Fruit fly (Drosophila melanogaster) whole organism, pupa: ENCODE measurements around the gene GstD11.
A peak's percentile ranks its signal among the peaks of the same experiment; 100 is the strongest.

Experiments
- CG10348 ChIP-seq: fragments of 200-800 bp; sonication (Bioruptor generic); IDR thresholded peaks from 2 replicates; pipeline ENCODE4 v1.3.6; 2022; ENCODE audit warnings: missing biosample characterization, missing genetic modification characterization
- CG12605 ChIP-seq: fragments of 200-800 bp; sonication (Bioruptor generic); IDR thresholded peaks from 2 replicates; pipeline ENCODE4 v1.3.6; 2022; ENCODE audit warnings: missing biosample characterization, missing genetic modification characterization
- CG13204 ChIP-seq: fragments of 200-800 bp; sonication (Bioruptor generic); optimal IDR thresholded peaks from 2 replicates; lab custom pipeline; 2018; ENCODE audit warnings: missing biosample characterization, mild to moderate bottlenecking, missing genetic modification characterization, moderate library complexity
- CG14655 ChIP-seq: fragments of 200-800 bp; sonication (Bioruptor generic); optimal IDR thresholded peaks from 3 replicates; lab custom pipeline; 2017; ENCODE audit warnings: mild to moderate bottlenecking, missing biosample characterization, missing genetic modification reagents, missing genetic modification characterization
- CG15710 ChIP-seq: fragments of 200-800 bp; sonication (Bioruptor generic); optimal IDR thresholded peaks from 2 replicates; lab custom pipeline; 2018; ENCODE audit warnings: missing biosample characterization, mild to moderate bottlenecking, missing genetic modification characterization, moderate library complexity
- CG17806 ChIP-seq: fragments of 200-800 bp; sonication (Bioruptor generic); optimal IDR thresholded peaks from 2 replicates; lab custom pipeline; 2018; ENCODE audit warnings: missing biosample characterization, mild to moderate bottlenecking, missing genetic modification characterization, moderate library complexity
- CG32121 ChIP-seq: fragments of 200-800 bp; sonication (Bioruptor generic); IDR thresholded peaks from 2 replicates; pipeline ENCODE4 v1.3.6; 2022; ENCODE audit warnings: missing biosample characterization, missing genetic modification characterization
- CG34367 ChIP-seq: fragments of 200-800 bp; sonication (Bioruptor generic); optimal IDR thresholded peaks from 2 replicates; lab custom pipeline; 2018; ENCODE audit warnings: missing biosample characterization, mild to moderate bottlenecking, missing genetic modification characterization
- CG4496 ChIP-seq: fragments of 200-800 bp; sonication (Bioruptor generic); IDR thresholded peaks from 3 replicates; pipeline ENCODE4 v1.3.6; 2022; ENCODE audit warnings: missing biosample characterization, missing genetic modification characterization
- CG8159 ChIP-seq: fragments of 200-800 bp; sonication (Bioruptor generic); optimal IDR thresholded peaks from 3 replicates; lab custom pipeline; 2018; ENCODE audit warnings: missing biosample characterization, mild to moderate bottlenecking, missing genetic modification characterization, moderate library complexity
- CG8301 ChIP-seq: fragments of 200-800 bp; sonication (Bioruptor generic); optimal IDR thresholded peaks from 2 replicates; lab custom pipeline; 2018; ENCODE audit warnings: missing biosample characterization, mild to moderate bottlenecking, missing genetic modification characterization
- CG9948 ChIP-seq: fragments of 200-800 bp; sonication (Bioruptor generic); optimal IDR thresholded peaks from 2 replicates; lab custom pipeline; 2018; ENCODE audit warnings: missing biosample characterization, mild to moderate bottlenecking, missing genetic modification characterization, moderate library complexity
- D1 ChIP-seq: fragments of 200-800 bp; sonication (Bioruptor generic); optimal IDR thresholded peaks from 2 replicates; lab custom pipeline; 2018; ENCODE audit warnings: missing biosample characterization, mild to moderate bottlenecking, missing genetic modification characterization, moderate library complexity
- EcR ChIP-seq: fragments of 200-800 bp; sonication (Bioruptor generic); optimal IDR thresholded peaks from 3 replicates; lab custom pipeline; 2019; ENCODE audit warnings: missing biosample characterization, missing genetic modification characterization, mild to moderate bottlenecking, moderate library complexity, missing genetic modification reagents
- Ets98B ChIP-seq: fragments of 200-800 bp; sonication (Bioruptor generic); IDR thresholded peaks from 2 replicates; pipeline ENCODE4 v1.3.6; 2022; ENCODE audit warnings: missing biosample characterization, missing genetic modification characterization
- Pif1A ChIP-seq: fragments of 200-800 bp; sonication (Bioruptor generic); optimal IDR thresholded peaks from 3 replicates; lab custom pipeline; 2016; ENCODE audit warnings: missing biosample characterization, missing genetic modification characterization
- Pif1B ChIP-seq: fragments of 200-800 bp; sonication (Bioruptor generic); optimal IDR thresholded peaks from 3 replicates; lab custom pipeline; 2016; ENCODE audit warnings: missing biosample characterization, missing genetic modification characterization
- Snoo ChIP-seq: fragments of 200-800 bp; sonication (Bioruptor generic); optimal IDR thresholded peaks from 3 replicates; lab custom pipeline; 2017; ENCODE audit warnings: missing biosample characterization, mild to moderate bottlenecking, missing genetic modification characterization, inconsistent platforms
- fd96Ca ChIP-seq: fragments of 200-800 bp; sonication (Bioruptor generic); IDR thresholded peaks from 3 replicates; pipeline ENCODE4 v1.3.6; 2022; ENCODE audit warnings: missing biosample characterization, missing genetic modification characterization
- gl ChIP-seq: fragments of 200-800 bp; sonication (Bioruptor generic); optimal IDR thresholded peaks from 2 replicates; lab custom pipeline; 2018; ENCODE audit warnings: missing biosample characterization, mild to moderate bottlenecking, missing genetic modification characterization
- rn ChIP-seq: fragments of 200-800 bp; sonication (Bioruptor generic); IDR thresholded peaks from 2 replicates; pipeline ENCODE4 v1.3.6; 2022; ENCODE audit warnings: missing biosample characterization, missing genetic modification characterization

GstD11 gene

DNA sequence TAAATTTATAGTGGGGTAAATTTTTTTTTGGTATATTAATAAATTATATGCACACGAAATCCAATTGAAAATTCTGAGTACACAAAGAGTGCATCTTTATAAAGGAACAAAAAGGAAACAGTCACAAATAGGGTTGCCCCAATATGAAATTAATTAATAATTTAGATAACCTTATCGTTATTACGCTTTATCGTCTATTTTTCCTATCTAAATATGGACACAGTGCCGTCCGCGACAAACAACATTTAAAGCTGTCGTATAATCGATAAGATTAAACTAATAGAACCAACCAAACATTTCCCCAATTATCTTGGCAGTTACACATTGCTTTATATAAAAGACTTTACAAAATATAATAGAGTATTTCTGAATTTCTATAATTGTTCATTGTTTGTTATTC is 14.9 kb downstream of the GstD11 start:
- TF ChIP-seq CG13204 (GFP tag; lab: Kevin White, UChicago) (no peak), rn (GFP tag; lab: Robert Waterston, UW) (no peak), CG8159 (no peak)

DNA sequence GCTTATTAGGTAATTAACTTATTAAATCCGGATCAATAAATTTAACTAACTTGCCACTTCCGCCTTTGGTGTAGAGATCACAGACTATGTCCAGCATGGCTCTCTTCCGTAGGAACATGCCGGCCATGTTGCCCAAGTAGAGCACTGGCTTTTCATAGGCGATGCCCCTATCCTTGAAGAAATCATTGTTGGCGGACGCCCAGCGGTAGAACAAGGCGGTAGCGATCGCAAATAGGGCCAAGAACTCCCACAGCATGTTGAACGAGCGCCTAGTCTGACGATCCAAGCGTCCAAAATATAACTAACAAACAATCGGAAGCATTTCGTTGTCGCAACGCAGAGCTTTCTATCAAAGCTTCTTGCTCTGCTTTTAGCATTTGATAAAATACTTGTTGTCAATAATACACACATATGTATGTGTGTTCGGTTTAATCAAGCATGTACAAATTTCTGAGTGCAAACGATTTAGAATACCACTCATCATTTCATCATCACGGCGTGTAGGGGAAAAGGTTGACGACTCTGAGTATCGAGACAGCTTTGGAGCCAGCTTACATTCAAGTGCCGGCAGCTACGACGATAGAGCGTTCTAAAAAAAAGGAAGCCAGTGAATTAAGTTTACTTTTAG is 15.6 kb downstream of the GstD11 start, which contains the start of gene Cyp9f3:
Gene Cyp9f3, minus strand, starts transcription at position 310 of the 628 bp plus-strand sequence.
- TF ChIP-seq CG9948 (no peak), CG4496 (GFP tag; lab: Robert Waterston, UW) (no peak), Pif1B (GFP tag; lab: Kevin White, UChicago) (no peak), CG34367 (tag; lab: Kevin White, UChicago) (no peak), Ets98B (GFP tag; lab: Robert Waterston, UW) (no peak), CG10348 (GFP tag; lab: Robert Waterston, UW) (no peak), CG8301 (tag; lab: Kevin White, UChicago) (no peak), EcR (GFP tag; lab: Kevin White, UChicago) (no peak), CG17806 (tag; lab: Kevin White, UChicago) (no peak), CG14655 (GFP tag; lab: Kevin White, UChicago) (no peak), D1 (no peak), CG12605 (no peak), CG15710 (tag; lab: Kevin White, UChicago) (no peak), CG32121 (GFP tag; lab: Robert Waterston, UW) (no peak), fd96Ca (GFP tag; lab: Robert Waterston, UW) (no peak), gl (tag; lab: Kevin White, UChicago) (no peak), Snoo (tag; lab: Kevin White, UChicago) (no peak), CG8159 (no peak), rn (GFP tag; lab: Robert Waterston, UW) (no peak)

DNA sequence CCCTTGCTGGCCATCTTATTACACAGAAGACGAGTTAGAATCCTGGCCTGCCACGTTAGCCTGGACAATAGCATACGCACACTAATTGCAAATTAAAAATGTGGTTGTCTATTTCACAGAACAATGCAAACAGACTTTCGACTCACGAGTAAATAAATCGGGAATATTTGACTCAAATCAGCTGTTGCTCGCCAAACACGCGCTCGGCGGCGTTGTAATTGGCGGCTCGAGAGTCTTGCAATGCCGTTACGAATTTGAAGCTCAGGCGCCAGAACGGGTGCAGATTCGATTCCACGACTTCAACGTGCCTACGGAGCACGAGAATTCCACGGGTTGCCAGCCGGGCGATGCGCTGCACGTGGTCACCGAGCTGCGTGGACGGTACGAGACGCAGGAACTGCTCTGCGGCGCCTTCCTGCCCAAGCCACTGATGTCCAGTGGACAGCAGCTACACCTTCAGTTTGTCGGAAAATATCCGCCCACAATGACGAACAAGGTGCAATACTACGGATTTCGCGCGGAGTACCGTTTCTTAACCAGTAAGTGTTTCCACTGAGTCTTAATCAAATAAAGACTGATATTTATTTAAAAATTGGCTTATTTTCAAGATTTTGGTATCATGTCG is 18.6 kb downstream of the GstD11 start, which contains the start of gene DNAlig3:
Gene DNAlig3, minus strand, starts transcription at position 168 of the 625 bp plus-strand sequence.
- TF ChIP-seq CG12605 = peak; percentile 35; the same call in 1 of the 2 replicates
- no peak for TF ChIP-seq CG4496 (GFP tag; lab: Robert Waterston, UW)
- no peak for TF ChIP-seq CG10348 (GFP tag; lab: Robert Waterston, UW)

DNA sequence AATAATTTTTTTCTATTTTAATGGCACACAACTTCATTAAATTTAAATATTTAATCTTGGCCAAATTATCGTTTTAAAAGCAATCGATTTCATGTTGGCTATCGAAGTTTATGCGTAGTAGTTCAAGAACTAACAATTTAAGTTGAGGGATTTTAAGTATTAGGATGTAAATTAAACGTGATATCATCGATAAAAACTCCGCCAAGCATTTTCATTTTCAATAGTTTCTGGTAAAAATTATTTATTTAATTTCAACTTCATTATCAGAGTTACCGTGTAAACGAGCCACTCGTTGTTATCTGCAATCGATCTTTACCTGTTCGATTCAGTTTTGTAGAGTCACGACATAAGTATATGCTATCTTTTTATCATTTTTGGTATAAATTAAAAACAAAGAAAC is 19.8 kb downstream of the GstD11 start:
- TF ChIP-seq fd96Ca (GFP tag; lab: Robert Waterston, UW) (peak; percentile 84), CG17806 (tag; lab: Kevin White, UChicago) (peak; percentile 97), CG32121 (GFP tag; lab: Robert Waterston, UW) (peak; percentile 93), CG14655 (GFP tag; lab: Kevin White, UChicago) (peak; percentile 95), Pif1B (GFP tag; lab: Kevin White, UChicago) (peak; percentile 97), Pif1A (GFP tag; lab: Kevin White, UChicago) (peak; percentile 95), CG8301 (tag; lab: Kevin White, UChicago) (peak; percentile 100), CG4496 (GFP tag; lab: Robert Waterston, UW) (no peak), rn (GFP tag; lab: Robert Waterston, UW) (peak; percentile 84), CG12605 (peak; percentile 96), EcR (GFP tag; lab: Kevin White, UChicago) (peak; percentile 22), CG13204 (GFP tag; lab: Kevin White, UChicago) (no peak), CG34367 (tag; lab: Kevin White, UChicago) (peak; percentile 98), CG10348 (GFP tag; lab: Robert Waterston, UW) (no peak), CG15710 (tag; lab: Kevin White, UChicago) (peak; percentile 97), gl (tag; lab: Kevin White, UChicago) (peak; percentile 93), CG8159 (peak; percentile 100), Snoo (tag; lab: Kevin White, UChicago) (peak; percentile 98), Ets98B (GFP tag; lab: Robert Waterston, UW) (peak; percentile 96), CG9948 (peak; percentile 98), D1 (peak; percentile 99)
- TF ChIP-seq, all 21 proteins: peak for 18

DNA sequence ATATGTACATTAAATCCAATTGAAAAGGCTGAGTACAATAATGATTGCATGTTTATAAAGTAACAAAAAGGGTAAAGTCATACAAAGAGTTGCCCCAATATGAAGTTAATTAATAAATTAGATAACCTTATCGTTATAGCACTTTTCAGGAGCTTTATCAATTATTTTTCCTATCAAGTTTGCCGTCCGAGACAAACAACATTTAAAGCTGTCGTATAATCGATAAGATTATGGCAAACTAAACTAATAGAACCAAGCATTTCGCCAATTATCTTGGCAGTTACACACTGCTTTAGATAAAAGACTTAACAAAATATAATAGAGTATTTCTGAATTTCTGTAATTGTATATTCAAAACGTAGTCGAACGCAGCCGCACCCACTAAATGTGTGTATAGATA is 22.0 kb downstream of the GstD11 start:
- TF ChIP-seq CG14655 (GFP tag; lab: Kevin White, UChicago) (no peak), CG34367 (tag; lab: Kevin White, UChicago) (no peak), CG9948 (no peak)

DNA sequence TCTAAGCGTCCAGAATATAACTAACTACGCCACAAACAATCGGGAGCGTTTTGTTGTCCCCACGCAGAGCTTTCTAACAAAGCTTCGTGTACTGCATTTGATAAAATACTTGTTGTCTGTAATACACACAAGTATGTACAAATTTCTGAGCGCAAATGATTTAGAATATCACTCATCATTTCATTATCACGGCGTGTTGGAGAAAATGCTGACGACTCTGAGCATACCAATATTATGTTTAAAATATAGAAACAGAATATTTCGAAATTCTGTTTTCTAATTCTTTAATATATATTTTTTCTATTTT is 22.7 kb downstream of the GstD11 start, which contains the start of gene Cyp9f2:
Gene Cyp9f2, minus strand, starts transcription at position 101 of the 307 bp plus-strand sequence.
- TF ChIP-seq Pif1A (GFP tag; lab: Kevin White, UChicago) (no peak), CG12605 (no peak), EcR (GFP tag; lab: Kevin White, UChicago) (no peak), fd96Ca (GFP tag; lab: Robert Waterston, UW) (no peak), CG13204 (GFP tag; lab: Kevin White, UChicago) (no peak), CG15710 (tag; lab: Kevin White, UChicago) (no peak), CG34367 (tag; lab: Kevin White, UChicago) (no peak)
- TF ChIP-seq, all 21 proteins: peak for 0
